Worm (Caenorhabditis elegans) whole organism, late embryonic: ENCODE data around the gene K03H1.13.

Experiments
- T23F11.4 ChIP-seq: fragments of 200-800 bp; sonication (Bioruptor generic); optimal IDR thresholded peaks from 2 replicates; lab custom pipeline; 2018; ENCODE audit warnings: mild to moderate bottlenecking, missing genetic modification characterization, missing compliant biosample characterization
- ahr-1 ChIP-seq: sonication (generic microtip); optimal IDR thresholded peaks from 2 replicates; lab custom pipeline; 2016; ENCODE audit warnings: missing genetic modification characterization, missing compliant biosample characterization
- ceh-9 ChIP-seq: sonication (generic microtip); optimal IDR thresholded peaks from 2 replicates; lab custom pipeline; 2016; ENCODE audit warnings: mild to moderate bottlenecking, missing genetic modification characterization, inconsistent platforms, missing compliant biosample characterization
- dmd-4 ChIP-seq: sonication (generic microtip); optimal IDR thresholded peaks from 2 replicates; lab custom pipeline; 2016; ENCODE audit warnings: borderline replicate concordance, missing genetic modification characterization, missing compliant biosample characterization
- elt-2 ChIP-seq: sonication (generic microtip); optimal IDR thresholded peaks from 2 replicates; lab custom pipeline; 2016; ENCODE audit warnings: missing genetic modification reagents, missing genetic modification characterization, missing compliant biosample characterization
- elt-4 ChIP-seq: sonication (generic microtip); optimal IDR thresholded peaks from 2 replicates; lab custom pipeline; 2016; ENCODE audit warnings: missing genetic modification characterization, missing compliant biosample characterization
- fkh-10 ChIP-seq: fragments of 150-350 bp; optimal IDR thresholded peaks from 2 replicates; lab custom pipeline; 2014; ENCODE audit warnings: missing biosample characterization, missing genetic modification reagents, missing genetic modification characterization
- lin-11 ChIP-seq: fragments of 200-800 bp; sonication (Bioruptor generic); optimal IDR thresholded peaks from 2 replicates; lab custom pipeline; 2018; ENCODE audit warnings: mild to moderate bottlenecking, missing genetic modification characterization, missing compliant biosample characterization
- mec-3 ChIP-seq: sonication (generic microtip); optimal IDR thresholded peaks from 2 replicates; lab custom pipeline; 2016; ENCODE audit warnings: borderline replicate concordance, missing genetic modification characterization, missing compliant biosample characterization
- npax-4 ChIP-seq: sonication (generic microtip); optimal IDR thresholded peaks from 2 replicates; lab custom pipeline; 2016; ENCODE audit warnings: missing genetic modification characterization, missing compliant biosample characterization
- pag-3 ChIP-seq: sonication (generic microtip); optimal IDR thresholded peaks from 2 replicates; lab custom pipeline; 2016; ENCODE audit warnings: missing compliant biosample characterization, missing genetic modification characterization, borderline replicate concordance
- ref-2 ChIP-seq: sonication (generic microtip); optimal IDR thresholded peaks from 2 replicates; lab custom pipeline; 2016; ENCODE audit warnings: missing genetic modification characterization, missing compliant biosample characterization
- unc-3 ChIP-seq, 2 experiments: fragments of 200-800 bp in 1 of 2; sonication (Bioruptor generic) in 1 of 2; sonication (generic microtip) in 1 of 2; conservative IDR thresholded peaks in 1 of 2; optimal IDR thresholded peaks in 1 of 2; 2 replicates each; pipeline versions ENCODE4 v1.3.6 to Lab custom; 2016 to 2022; ENCODE audit warnings: missing compliant biosample characterization in 2 of 2, missing genetic modification characterization in 2 of 2, missing genetic modification reagents in 1 of 2

DNA sequence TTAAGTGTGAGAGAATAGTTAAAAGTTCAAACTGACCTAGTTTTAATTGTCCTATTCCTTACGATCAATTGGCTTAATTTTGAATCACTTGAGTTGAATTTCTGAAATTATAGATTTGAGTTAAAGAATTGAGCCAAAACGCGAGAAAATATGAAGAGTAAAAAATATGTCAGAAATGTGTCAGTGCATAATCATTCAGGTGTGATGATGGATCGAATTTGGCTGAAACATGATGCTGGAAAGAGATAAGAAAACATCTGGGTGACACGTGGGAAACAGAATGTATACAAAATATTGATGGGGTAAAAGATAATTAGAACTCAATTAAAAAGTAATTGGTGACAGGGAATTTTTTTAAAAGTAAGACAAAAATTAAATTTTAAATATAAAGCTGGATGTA, 23.6 kb upstream of the K03H1.13 start, which contains the start of gene R10E12.2:
- TF ChIP-seq dmd-4 (tag; lab: Kevin White, UChicago) (no peak), elt-2 (tag; lab: Kevin White, UChicago) (no peak), unc-3 (GFP tag; conservative IDR thresholded peaks at IDR 0.05; lab: Robert Waterston, UW) (no peak), unc-3 (tag; optimal IDR thresholded peaks at IDR 0.05; lab: Kevin White, UChicago) (no peak), T23F11.4 (GFP tag; lab: Kevin White, UChicago) (no peak), fkh-10 (GFP tag; lab: Kevin White, UChicago) (no peak), ref-2 (no peak), lin-11 (tag; lab: Kevin White, UChicago) (no peak), ahr-1 (tag; lab: Kevin White, UChicago) (no peak), elt-4 (tag; lab: Kevin White, UChicago) (no peak), npax-4 (tag; lab: Kevin White, UChicago) (no peak), ceh-9 (no peak), pag-3 (tag; lab: Kevin White, UChicago) (no peak), mec-3 (tag; lab: Kevin White, UChicago) (no peak)
